Worm (Caenorhabditis elegans): ENCODE data around the gene T12D8.9.
A peak's percentile ranks its signal among the peaks of the same experiment; 100 is the strongest.

The T12D8.9 gene

ce11 chrIII:13644279-13644678, 27.4 kb downstream of the T12D8.9 start:
- TF ChIP-seq lin-32 (GFP tag; optimal IDR thresholded peaks at IDR 0.05) (no peak), ztf-11 (tag; optimal IDR thresholded peaks at IDR 0.05) (no peak), ham-2 (GFP tag; optimal IDR thresholded peaks at IDR 0.05) (no peak), snpc-4 (tag; optimal IDR thresholded peaks at IDR 0.05) (no peak)

ce11 chrIII:13645885-13646488, 29.1 kb downstream of the T12D8.9 start:
- no peak for TF ChIP-seq elt-3 (tag; optimal IDR thresholded peaks at IDR 0.05)
- TF ChIP-seq drap-1 (GFP tag; optimal IDR thresholded peaks at IDR 0.05): peak; percentile 3

- TF ChIP-seq unc-39 (tag; optimal IDR thresholded peaks at IDR 0.05): no peak
- TF ChIP-seq sptf-1 (tag; optimal IDR thresholded peaks at IDR 0.05): no peak
- TF ChIP-seq sem-2 (GFP tag; optimal IDR thresholded peaks at IDR 0.05): no peak
- TF ChIP-seq M03D4.4 (tag; optimal IDR thresholded peaks at IDR 0.05): no peak
- no peak for TF ChIP-seq snpc-4 (tag; optimal IDR thresholded peaks at IDR 0.05)
- TF ChIP-seq mep-1 (tag; optimal IDR thresholded peaks at IDR 0.05): no peak
- no peak for TF ChIP-seq ceh-83 (GFP tag; optimal IDR thresholded peaks at IDR 0.05)
- no peak for TF ChIP-seq flh-1 (GFP tag; optimal IDR thresholded peaks at IDR 0.05)
- TF ChIP-seq nhr-12 (tag; optimal IDR thresholded peaks at IDR 0.05): no peak
- no peak for TF ChIP-seq ceh-39 (tag; optimal IDR thresholded peaks at IDR 0.05)
- TF ChIP-seq cnd-1 (tag; optimal IDR thresholded peaks at IDR 0.05): no peak
- TF ChIP-seq ces-1 (GFP tag; optimal IDR thresholded peaks at IDR 0.05): no peak
- no peak for TF ChIP-seq lin-32 (GFP tag; optimal IDR thresholded peaks at IDR 0.05)
- no peak for TF ChIP-seq unc-120 (tag; optimal IDR thresholded peaks at IDR 0.05; ENCODE audit: poor library complexity, severe bottlenecking)
- no peak for TF ChIP-seq elt-1 (tag; optimal IDR thresholded peaks at IDR 0.05; ENCODE audit: borderline replicate concordance, insufficient read depth)
- no peak for TF ChIP-seq drap-1 (GFP tag; optimal IDR thresholded peaks at IDR 0.05)
- TF ChIP-seq lsy-2 (tag; optimal IDR thresholded peaks at IDR 0.05): no peak
These were observed 31.6 kb downstream of the T12D8.9 start for ce11 chrIII:13648540-13648939.

- TF ChIP-seq nhr-237 (tag; optimal IDR thresholded peaks at IDR 0.05): no peak
- peak; percentile 7 for TF ChIP-seq lin-32 (GFP tag; optimal IDR thresholded peaks at IDR 0.05)
- no peak for TF ChIP-seq lin-13 (tag; optimal IDR thresholded peaks at IDR 0.05)
- TF ChIP-seq nhr-28 (tag; optimal IDR thresholded peaks at IDR 0.05): no peak
- no peak for TF ChIP-seq snpc-4 (tag; optimal IDR thresholded peaks at IDR 0.05)
- TF ChIP-seq M03D4.4 (tag; optimal IDR thresholded peaks at IDR 0.05): no peak
- no peak for TF ChIP-seq tbx-8 (GFP tag; optimal IDR thresholded peaks at IDR 0.05)
- no peak for TF ChIP-seq nhr-2 (tag; optimal IDR thresholded peaks at IDR 0.05)
- TF ChIP-seq pha-4 (tag; optimal IDR thresholded peaks at IDR 0.05): no peak
- TF ChIP-seq drap-1 (GFP tag; optimal IDR thresholded peaks at IDR 0.05): no peak
- TF ChIP-seq blmp-1 (tag; optimal IDR thresholded peaks at IDR 0.05): no peak
- no peak for TF ChIP-seq hlh-1 (tag; optimal IDR thresholded peaks at IDR 0.05)
- TF ChIP-seq unc-39 (tag; optimal IDR thresholded peaks at IDR 0.05): no peak
- TF ChIP-seq sem-2 (GFP tag; optimal IDR thresholded peaks at IDR 0.05): peak; percentile 5
- no peak for TF ChIP-seq nhr-76 (tag; optimal IDR thresholded peaks at IDR 0.05)
These were observed 34.5 kb downstream of the T12D8.9 start for ce11 chrIII:13651414-13651813.

ce11 chrIII:13652010-13652409, 35.1 kb downstream of the T12D8.9 start:
- TF ChIP-seq unc-62 (GFP tag; optimal IDR thresholded peaks at IDR 0.05) (no peak), blmp-1 (tag; optimal IDR thresholded peaks at IDR 0.05) (no peak), ztf-11 (tag; optimal IDR thresholded peaks at IDR 0.05) (no peak), ceh-83 (GFP tag; optimal IDR thresholded peaks at IDR 0.05) (no peak), ces-1 (GFP tag; optimal IDR thresholded peaks at IDR 0.05) (no peak), unc-39 (tag; optimal IDR thresholded peaks at IDR 0.05) (no peak), sem-2 (GFP tag; optimal IDR thresholded peaks at IDR 0.05) (no peak), M03D4.4 (tag; optimal IDR thresholded peaks at IDR 0.05) (no peak), snpc-4 (tag; optimal IDR thresholded peaks at IDR 0.05) (no peak), nhr-237 (tag; optimal IDR thresholded peaks at IDR 0.05) (no peak), lsy-2 (tag; optimal IDR thresholded peaks at IDR 0.05) (no peak), mls-2 (tag; optimal IDR thresholded peaks at IDR 0.05) (no peak), sptf-1 (tag; optimal IDR thresholded peaks at IDR 0.05) (no peak), tbx-8 (GFP tag; optimal IDR thresholded peaks at IDR 0.05) (no peak), mab-5 (tag; optimal IDR thresholded peaks at IDR 0.05) (no peak), hlh-1 (tag; optimal IDR thresholded peaks at IDR 0.05) (no peak), flh-1 (GFP tag; optimal IDR thresholded peaks at IDR 0.05) (no peak), ceh-39 (tag; optimal IDR thresholded peaks at IDR 0.05) (no peak)

Measured in whole organism, mixed stage, embryonic.